Fruit fly (Drosophila melanogaster) whole organism, embryonic: ENCODE measurements around the gene CG13898.

Experiments
- Atf6 ChIP-seq: fragments of 200-800 bp; sonication (Bioruptor generic); IDR thresholded peaks from 2 replicates; pipeline ENCODE4 v1.3.6; 2022; ENCODE audit warnings: missing biosample characterization, missing genetic modification characterization
- CG10565 ChIP-seq: fragments of 200-800 bp; sonication (Bioruptor generic); optimal IDR thresholded peaks from 3 replicates; lab custom pipeline; 2016; ENCODE audit warnings: missing biosample characterization, mild to moderate bottlenecking, missing genetic modification characterization
- CG10979 ChIP-seq: fragments of 200-800 bp; sonication (Bioruptor generic); optimal IDR thresholded peaks from 2 replicates; lab custom pipeline; 2018; ENCODE audit warnings: missing biosample characterization, mild to moderate bottlenecking, missing genetic modification characterization, moderate library complexity
- CG11085 ChIP-seq: fragments of 200-800 bp; sonication (Bioruptor generic); IDR thresholded peaks from 2 replicates; pipeline ENCODE4 v1.3.6; 2022; ENCODE audit warnings: missing biosample characterization, missing genetic modification characterization
- CG11695 ChIP-seq: fragments of 200-800 bp; sonication (Bioruptor generic); IDR thresholded peaks from 3 replicates; pipeline ENCODE4 v1.3.6; 2022; ENCODE audit warnings: missing biosample characterization, missing genetic modification characterization
- CG12391 ChIP-seq: fragments of 200-800 bp; sonication (Bioruptor generic); optimal IDR thresholded peaks from 3 replicates; lab custom pipeline; 2018; ENCODE audit warnings: missing biosample characterization, mild to moderate bottlenecking, missing genetic modification characterization, moderate library complexity
- CG12769 ChIP-seq: fragments of 200-800 bp; sonication (Bioruptor generic); optimal IDR thresholded peaks from 2 replicates; lab custom pipeline; 2019; ENCODE audit warnings: missing biosample characterization, mild to moderate bottlenecking, missing genetic modification characterization, moderate library complexity
- CG13296 ChIP-seq: fragments of 200-800 bp; sonication (Bioruptor generic); optimal IDR thresholded peaks from 3 replicates; lab custom pipeline; 2018; ENCODE audit warnings: missing biosample characterization, mild to moderate bottlenecking, missing genetic modification characterization
- CG13424 ChIP-seq: fragments of 200-800 bp; sonication (Bioruptor generic); optimal IDR thresholded peaks from 2 replicates; lab custom pipeline; 2019; ENCODE audit warnings: missing biosample characterization, mild to moderate bottlenecking, missing genetic modification characterization, moderate library complexity
- CG14014 ChIP-seq: fragments of 200-800 bp; sonication (Bioruptor generic); IDR thresholded peaks from 2 replicates; pipeline ENCODE4 v1.3.6; 2022; ENCODE audit warnings: missing biosample characterization, missing genetic modification characterization
- CG15011 ChIP-seq: fragments of 200-800 bp; sonication (Bioruptor generic); optimal IDR thresholded peaks from 3 replicates; lab custom pipeline; 2018; ENCODE audit warnings: missing biosample characterization, mild to moderate bottlenecking, missing genetic modification characterization
- CG1792 ChIP-seq: fragments of 200-800 bp; sonication (Bioruptor generic); optimal IDR thresholded peaks from 2 replicates; lab custom pipeline; 2016; ENCODE audit warnings: missing biosample characterization, missing genetic modification characterization
- CG3726 ChIP-seq: fragments of 200-800 bp; sonication (Bioruptor generic); IDR thresholded peaks from 3 replicates; pipeline ENCODE4, ENCODE4 v1.3.6; 2022; ENCODE audit warnings: missing biosample characterization, missing genetic modification characterization
- CG4282 ChIP-seq: fragments of 200-800 bp; sonication (Bioruptor generic); optimal IDR thresholded peaks from 2 replicates; lab custom pipeline; 2016; ENCODE audit warnings: missing biosample characterization, missing genetic modification characterization
- CG4360 ChIP-seq: fragments of 200-800 bp; sonication (Bioruptor generic); IDR thresholded peaks from 2 replicates; pipeline ENCODE4 v1.3.6; 2022; ENCODE audit warnings: missing biosample characterization, missing genetic modification characterization
- CG6689 ChIP-seq: fragments of 200-800 bp; sonication (Bioruptor generic); IDR thresholded peaks from 2 replicates; pipeline ENCODE4 v1.3.6; 2022; ENCODE audit warnings: missing biosample characterization, missing genetic modification characterization
- CG7372 ChIP-seq: fragments of 200-800 bp; sonication (Bioruptor generic); IDR thresholded peaks from 2 replicates; pipeline ENCODE4 v1.3.6; 2022; ENCODE audit warnings: missing biosample characterization, missing genetic modification characterization
- CG7786 ChIP-seq: fragments of 200-800 bp; sonication (Bioruptor generic); optimal IDR thresholded peaks from 2 replicates; lab custom pipeline; 2016; ENCODE audit warnings: missing biosample characterization, missing genetic modification characterization
- CG9215 ChIP-seq: fragments of 200-800 bp; sonication (Bioruptor generic); IDR thresholded peaks from 2 replicates; pipeline ENCODE4 v1.3.6; 2022; ENCODE audit warnings: missing biosample characterization, missing genetic modification characterization
- D ChIP-seq, 2 experiments: fragments of 200-800 bp in 1 of 2; fragments of >200 bp in 1 of 2; sonication (Bioruptor generic) in 1 of 2; optimal IDR thresholded peaks; 2 replicates in 1 of 2; 3 replicates in 1 of 2; lab custom pipeline; 2017; ENCODE audit warnings: mild to moderate bottlenecking in 1 of 2, missing biosample characterization in 1 of 2, missing genetic modification characterization in 1 of 2, missing genetic modification reagents in 1 of 2
- Dfd ChIP-seq, 2 experiments: fragments of >200 bp; optimal IDR thresholded peaks; 2 replicates each; lab custom pipeline; 2017; ENCODE audit warnings: missing biosample characterization in 2 of 2, missing genetic modification characterization in 2 of 2
- E2f2 ChIP-seq: fragments of 200-800 bp; sonication (Bioruptor generic); IDR thresholded peaks from 2 replicates; pipeline ENCODE4 v1.3.6; 2022; ENCODE audit warnings: missing biosample characterization, missing genetic modification characterization
- Gug ChIP-seq: fragments of 200-800 bp; sonication (Bioruptor generic); IDR thresholded peaks from 4 replicates; pipeline ENCODE4 v1.3.6; 2022; ENCODE audit warnings: missing biosample characterization, missing genetic modification characterization
- HHEX ChIP-seq: fragments of 200-800 bp; sonication (Bioruptor generic); optimal IDR thresholded peaks from 3 replicates; lab custom pipeline; 2017; ENCODE audit warnings: missing biosample characterization, mild to moderate bottlenecking, missing genetic modification characterization, missing genetic modification reagents
- Hr39 ChIP-seq: fragments of >200 bp; optimal IDR thresholded peaks from 2 replicates; lab custom pipeline; 2017
- Lpt ChIP-seq: fragments of >200 bp; optimal IDR thresholded peaks from 2 replicates; lab custom pipeline; 2018; ENCODE audit warnings: missing biosample characterization, missing genetic modification characterization
- Mes4 ChIP-seq: fragments of 200-800 bp; sonication (Bioruptor generic); optimal IDR thresholded peaks from 2 replicates; lab custom pipeline; 2016; ENCODE audit warnings: missing biosample characterization, missing genetic modification characterization
- Myb ChIP-seq: fragments of 200-800 bp; sonication (Bioruptor generic); optimal IDR thresholded peaks from 2 replicates; lab custom pipeline; 2016; ENCODE audit warnings: missing biosample characterization, missing genetic modification characterization
- Pdp1 ChIP-seq, 2 experiments: fragments of 200-800 bp; sonication (Bioruptor generic); optimal IDR thresholded peaks; 3 replicates each; lab custom pipeline; 2016; ENCODE audit warnings: missing biosample characterization in 2 of 2, missing genetic modification characterization in 2 of 2, mild to moderate bottlenecking in 1 of 2, moderate library complexity in 1 of 2
- Sox100B ChIP-seq: fragments of 200-800 bp; sonication (Bioruptor generic); optimal IDR thresholded peaks from 3 replicates; lab custom pipeline; 2018; ENCODE audit warnings: missing biosample characterization, mild to moderate bottlenecking, missing genetic modification characterization
- Sox102F ChIP-seq: fragments of 200-800 bp; sonication (Bioruptor generic); optimal IDR thresholded peaks from 2 replicates; lab custom pipeline; 2018; ENCODE audit warnings: missing biosample characterization, mild to moderate bottlenecking, missing genetic modification characterization, moderate library complexity
- Taf1 ChIP-seq: fragments of 200-800 bp; sonication (Bioruptor generic); IDR thresholded peaks from 2 replicates; pipeline ENCODE4 v1.3.6; 2022; ENCODE audit warnings: missing biosample characterization, missing genetic modification characterization
- Trl ChIP-seq, 3 experiments: fragments of >200 bp in 2 of 3; fragments of 200-800 bp in 1 of 3; sonication (Bioruptor generic) in 1 of 3; optimal IDR thresholded peaks; 2 replicates in 1 of 3; 3 replicates in 2 of 3; lab custom pipeline; 2016 to 2017; ENCODE audit warnings: missing biosample characterization in 1 of 3, missing genetic modification characterization in 1 of 3
- al ChIP-seq: fragments of 200-800 bp; sonication (Bioruptor generic); IDR thresholded peaks from 2 replicates; pipeline ENCODE4 v1.3.6; 2022; ENCODE audit warnings: missing biosample characterization, missing genetic modification characterization
- cato ChIP-seq: fragments of 200-800 bp; sonication (Bioruptor generic); optimal IDR thresholded peaks from 2 replicates; lab custom pipeline; 2016; ENCODE audit warnings: missing biosample characterization, missing genetic modification characterization, borderline replicate concordance
- crp ChIP-seq, 2 experiments: fragments of 200-800 bp; sonication (Bioruptor generic); optimal IDR thresholded peaks; 2 replicates in 1 of 2; 3 replicates in 1 of 2; lab custom pipeline; 2017; ENCODE audit warnings: missing biosample characterization in 2 of 2, missing genetic modification characterization in 2 of 2, mild to moderate bottlenecking in 1 of 2, moderate library complexity in 1 of 2
- dmrt99B ChIP-seq: fragments of 200-800 bp; sonication (Bioruptor generic); optimal IDR thresholded peaks from 2 replicates; lab custom pipeline; 2018; ENCODE audit warnings: missing biosample characterization, mild to moderate bottlenecking, missing genetic modification characterization, moderate library complexity
- emc ChIP-seq: fragments of 200-800 bp; sonication (Bioruptor generic); optimal IDR thresholded peaks from 2 replicates; lab custom pipeline; 2016; ENCODE audit warnings: missing biosample characterization, missing genetic modification characterization
- fru ChIP-seq: fragments of >200 bp; optimal IDR thresholded peaks from 2 replicates; lab custom pipeline; 2017
- hbn ChIP-seq: fragments of 200-800 bp; sonication (Bioruptor generic); IDR thresholded peaks from 2 replicates; pipeline ENCODE4 v1.3.6; 2022; ENCODE audit warnings: missing biosample characterization, missing genetic modification characterization; ENCODE audit not compliant: partially characterized antibody
- kay ChIP-seq: fragments of 200-800 bp; sonication (Bioruptor generic); optimal IDR thresholded peaks from 2 replicates; lab custom pipeline; 2016; ENCODE audit warnings: missing biosample characterization, missing genetic modification characterization
- nmo ChIP-seq: fragments of 200-800 bp; sonication (Bioruptor generic); optimal IDR thresholded peaks from 2 replicates; lab custom pipeline; 2018; ENCODE audit warnings: missing biosample characterization, mild to moderate bottlenecking, missing genetic modification characterization, moderate library complexity
- otp ChIP-seq: fragments of 200-800 bp; sonication (Bioruptor generic); IDR thresholded peaks from 3 replicates; pipeline ENCODE4, ENCODE4 v1.3.6; 2022; ENCODE audit warnings: missing biosample characterization, missing genetic modification characterization
- pb ChIP-seq: fragments of 200-800 bp; sonication (Bioruptor generic); optimal IDR thresholded peaks from 3 replicates; lab custom pipeline; 2016; ENCODE audit warnings: missing biosample characterization, missing genetic modification characterization
- ranshi ChIP-seq: fragments of 200-800 bp; sonication (Bioruptor generic); IDR thresholded peaks from 2 replicates; pipeline ENCODE4 v1.3.6; 2022; ENCODE audit warnings: missing biosample characterization, missing genetic modification characterization
- sisA ChIP-seq: fragments of 200-800 bp; sonication (Bioruptor generic); IDR thresholded peaks from 2 replicates; pipeline ENCODE4 v1.3.6; 2022; ENCODE audit warnings: missing biosample characterization, missing genetic modification characterization
- tio ChIP-seq: fragments of 200-800 bp; sonication (Bioruptor generic); optimal IDR thresholded peaks from 2 replicates; lab custom pipeline; 2017; ENCODE audit warnings: missing biosample characterization, missing genetic modification characterization, inconsistent platforms
- tll ChIP-seq, 2 experiments: fragments of 200-800 bp in 1 of 2; fragments of >200 bp in 1 of 2; sonication (Bioruptor generic) in 1 of 2; optimal IDR thresholded peaks; 2 replicates each; lab custom pipeline; 2017 to 2019; ENCODE audit warnings: missing biosample characterization in 2 of 2, missing genetic modification characterization in 2 of 2, mild to moderate bottlenecking in 1 of 2, moderate library complexity in 1 of 2
- vfl ChIP-seq: fragments of 200-800 bp; sonication (Bioruptor generic); optimal IDR thresholded peaks from 2 replicates; lab custom pipeline; 2016; ENCODE audit warnings: missing biosample characterization, missing genetic modification characterization
- wor ChIP-seq: fragments of 200-800 bp; sonication (Bioruptor generic); IDR thresholded peaks from 2 replicates; pipeline ENCODE4 v1.3.6; 2022; ENCODE audit warnings: missing biosample characterization, missing genetic modification characterization

Gene CG13898

DNA sequence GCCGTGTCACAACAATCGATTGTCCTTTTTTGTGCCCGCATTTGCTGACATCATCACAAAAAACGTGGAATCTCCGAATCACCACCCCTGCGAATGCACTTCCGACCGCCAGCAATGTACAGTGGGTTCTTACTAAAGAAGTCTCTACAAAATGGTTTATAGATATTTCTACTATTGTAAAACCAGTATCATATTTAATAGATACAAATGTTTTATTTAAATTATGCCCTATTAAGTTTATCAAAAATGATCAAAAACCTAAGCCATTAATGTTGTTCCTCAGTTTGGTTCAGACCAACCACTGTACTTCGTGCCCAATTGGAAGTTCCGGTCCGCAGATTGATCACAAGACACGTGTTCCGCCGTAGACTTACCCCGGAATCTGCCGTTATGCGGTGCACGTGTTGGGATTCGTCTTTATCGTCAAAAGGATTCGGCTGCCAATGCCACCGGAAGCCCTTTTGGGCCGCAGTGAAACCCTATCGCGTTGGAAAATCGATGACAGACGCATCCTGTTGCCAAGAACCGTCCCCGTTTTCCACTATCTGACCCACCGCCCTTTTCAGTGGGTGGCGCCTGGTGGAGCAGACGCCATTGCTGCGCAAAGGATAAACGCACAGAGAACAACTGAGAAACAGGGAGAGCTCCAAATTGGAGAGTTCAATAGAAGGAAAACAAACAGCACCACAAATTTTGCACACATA is 858 bp upstream of the CG13898 start (continued):
- TF ChIP-seq Trl (optimal IDR thresholded peaks at IDR 0.05; lab: Kevin White, UChicago), result no peak
- TF ChIP-seq Trl (GFP tag; optimal IDR thresholded peaks at IDR 0.05; lab: Kevin White, UChicago), result no peak
- TF ChIP-seq wor (GFP tag; lab: Robert Waterston, UW), result no peak
- no peak for TF ChIP-seq otp (GFP tag; lab: Robert Waterston, UW)
- TF ChIP-seq CG12391 (tag; lab: Kevin White, UChicago), result peak; percentile 43
- peak; percentile 49 for TF ChIP-seq dmrt99B (tag; lab: Kevin White, UChicago)
- TF ChIP-seq Sox100B (GFP tag; lab: Kevin White, UChicago), result no peak
- peak; percentile 37 for TF ChIP-seq nmo (GFP tag; lab: Kevin White, UChicago)
- TF ChIP-seq tio (GFP tag; lab: Kevin White, UChicago), result no peak
- no peak for TF ChIP-seq Mes4
- TF ChIP-seq Atf6 (GFP tag; lab: Robert Waterston, UW), result no peak
- TF ChIP-seq D (optimal IDR thresholded peaks at IDR 0.05; lab: Kevin White, UChicago), result no peak
- peak; percentile 24 for TF ChIP-seq D (GFP tag; optimal IDR thresholded peaks at IDR 0.05; lab: Kevin White, UChicago)
- TF ChIP-seq tll (GFP tag; optimal IDR thresholded peaks at IDR 0.05; lab: Kevin White, UChicago), result no peak
- TF ChIP-seq emc (GFP tag; lab: Kevin White, UChicago), result no peak
- no peak for TF ChIP-seq Taf1 (GFP tag; lab: Robert Waterston, UW)
- no peak for TF ChIP-seq crp (GFP tag; optimal IDR thresholded peaks at IDR 0.05; lab: Kevin White, UChicago)
- peak in 1 of 2 experiments; percentile 18 for TF ChIP-seq Pdp1 (GFP tag; optimal IDR thresholded peaks at IDR 0.05; lab: Kevin White, UChicago)
- no peak for TF ChIP-seq CG12769 (tag; lab: Kevin White, UChicago)
- peak; percentile 60 for TF ChIP-seq CG10979
- TF ChIP-seq E2f2 (GFP tag; lab: Robert Waterston, UW), result 0 out of 2 replicates have a peak, but pooled peaks have one; percentile 21
- TF ChIP-seq CG14014 (GFP tag; lab: Robert Waterston, UW), result no peak
- TF ChIP-seq CG7372 (GFP tag; lab: Robert Waterston, UW), result no peak
- no peak for TF ChIP-seq fru (lab: Kevin White, UChicago)
- no peak for TF ChIP-seq CG10565
- TF ChIP-seq CG11695 (GFP tag; lab: Robert Waterston, UW), result no peak
- no peak for TF ChIP-seq pb (GFP tag; lab: Kevin White, UChicago)
- TF ChIP-seq CG6689 (GFP tag; lab: Robert Waterston, UW), result 0 out of 2 replicates have a peak, but pooled peaks have one; percentile 31
- TF ChIP-seq CG7786, result no peak
- TF ChIP-seq CG13424 (tag; lab: Kevin White, UChicago), result peak; percentile 24
- TF ChIP-seq ranshi (GFP tag; lab: Robert Waterston, UW), result no peak
- no peak for TF ChIP-seq al (GFP tag; lab: Robert Waterston, UW)
- TF ChIP-seq HHEX (GFP tag; lab: Kevin White, UChicago), result no peak
- no peak for TF ChIP-seq CG11085
- no peak for TF ChIP-seq CG3726
- TF ChIP-seq Dfd (GFP tag; optimal IDR thresholded peaks at IDR 0.05; lab: Kevin White, UChicago), result no peak
- TF ChIP-seq CG13296 (GFP tag; lab: Kevin White, UChicago), result no peak
- TF ChIP-seq Lpt (GFP tag; lab: Kevin White, UChicago), result no peak
- no peak for TF ChIP-seq cato (GFP tag; lab: Kevin White, UChicago)
- TF ChIP-seq CG1792, result no peak
- TF ChIP-seq CG4282 (GFP tag; lab: Kevin White, UChicago), result no peak
- no peak for TF ChIP-seq Hr39
- no peak for TF ChIP-seq CG15011 (GFP tag; lab: Kevin White, UChicago)
- TF ChIP-seq Myb (GFP tag; lab: Kevin White, UChicago), result no peak
- no peak for TF ChIP-seq CG9215 (GFP tag; lab: Robert Waterston, UW)
- 0 out of 4 replicates have a peak, but pooled peaks have one; percentile 3 for TF ChIP-seq Gug (GFP tag; lab: Robert Waterston, UW)
- no peak for TF ChIP-seq kay
- TF ChIP-seq CG4360, result no peak
- TF ChIP-seq vfl (GFP tag; lab: Kevin White, UChicago), result no peak
- peak; percentile 41 for TF ChIP-seq Sox102F (GFP tag; lab: Kevin White, UChicago)
- TF ChIP-seq sisA (GFP tag; lab: Robert Waterston, UW), result no peak
- TF ChIP-seq hbn (GFP tag; lab: Robert Waterston, UW), result no peak
